Worm (Caenorhabditis elegans) whole organism, L4/young adult: ENCODE data around the gene Y43F8B.22.

ENCODE experiments used
- W03F9.2 ChIP-seq: fragments of 150-350 bp; optimal IDR thresholded peaks from 2 replicates; lab custom pipeline; 2014; ENCODE audit warnings: missing biosample characterization, missing genetic modification characterization
- dao-5 ChIP-seq: sonication (generic microtip); optimal IDR thresholded peaks from 2 replicates; lab custom pipeline; 2016; ENCODE audit warnings: missing genotype, missing genetic modification characterization, moderate library complexity, missing compliant biosample characterization
- him-1 ChIP-seq: sonication (generic microtip); optimal IDR thresholded peaks from 2 replicates; lab custom pipeline; 2016; ENCODE audit warnings: missing genotype, missing genetic modification reagents, missing genetic modification characterization, missing compliant biosample characterization

- TF ChIP-seq W03F9.2 (tag; lab: Kevin White, UChicago): no peak
- no peak for TF ChIP-seq dao-5
- TF ChIP-seq him-1 (tag; lab: Kevin White, UChicago): no peak
These were observed 8.7 kb upstream of the Y43F8B.22 start, which contains the start of gene Y43F8B.10 for ce11 chrV:19473842-19474514.
